Worm (Caenorhabditis elegans) whole organism, L4 larva: ENCODE measurements around the gene H18N23.2.

Experiments
- F10B5.3 ChIP-seq: sonication (generic microtip); optimal IDR thresholded peaks from 2 replicates; lab custom pipeline; 2016; ENCODE audit warnings: mild to moderate bottlenecking, missing genetic modification characterization, missing compliant biosample characterization
- F26F4.8 ChIP-seq: fragments of 200-800 bp; sonication (Bioruptor generic); conservative IDR thresholded peaks from 2 replicates; pipeline ENCODE4 v1.3.6; 2022; ENCODE audit warnings: missing genetic modification characterization, missing compliant biosample characterization
- T26A8.4 ChIP-seq: fragments of 200-800 bp; sonication (Bioruptor generic); IDR thresholded peaks from 2 replicates; pipeline ENCODE4 v1.3.6; 2022; ENCODE audit warnings: missing genetic modification characterization, missing compliant biosample characterization
- Y48G9A.11 ChIP-seq: fragments of 200-800 bp; sonication (Bioruptor generic); IDR thresholded peaks from 2 replicates; pipeline ENCODE4 v1.3.6; 2022; ENCODE audit warnings: missing genetic modification reagents, missing genetic modification characterization, missing compliant biosample characterization
- ZK337.2 ChIP-seq: fragments of 200-800 bp; sonication (Bioruptor generic); IDR thresholded peaks from 2 replicates; pipeline ENCODE4 v1.3.6; 2022; ENCODE audit warnings: missing genetic modification reagents, missing genetic modification characterization, missing compliant biosample characterization
- ZK546.5 ChIP-seq, 2 experiments: sonication (generic microtip); optimal IDR thresholded peaks; 2 replicates each; lab custom pipeline; 2017; ENCODE audit warnings: missing biosample characterization in 2 of 2, missing genetic modification characterization in 2 of 2
- aha-1 ChIP-seq: fragments of 150-350 bp; peaks from one replicate; lab custom pipeline; 2014; ENCODE audit warnings: missing biosample characterization, missing genetic modification characterization
- cey-2 ChIP-seq: sonication (generic microtip); optimal IDR thresholded peaks from 3 replicates; lab custom pipeline; 2017; ENCODE audit warnings: missing genetic modification characterization, mild to moderate bottlenecking, missing compliant biosample characterization, antibody characterized with exemption, borderline replicate concordance; ENCODE audit not compliant: insufficient read depth
- ctbp-1 ChIP-seq: fragments of 200-800 bp; sonication (Bioruptor generic); IDR thresholded peaks from 2 replicates; pipeline ENCODE4 v1.3.6; 2022; ENCODE audit warnings: missing genetic modification reagents, missing genetic modification characterization, missing compliant biosample characterization
- daf-16 ChIP-seq, 3 experiments: sonication (generic microtip); optimal IDR thresholded peaks; 2 replicates each; lab custom pipeline; 2016 to 2017; ENCODE audit warnings: missing genetic modification characterization in 3 of 3, missing genetic modification reagents in 3 of 3, mild to moderate bottlenecking in 2 of 3, missing compliant biosample characterization in 2 of 3, missing biosample characterization in 1 of 3, moderate library complexity in 1 of 3
- dmd-6 ChIP-seq: fragments of 200-800 bp; sonication (Bioruptor generic); IDR thresholded peaks from 2 replicates; pipeline ENCODE4 v1.3.6; 2022; ENCODE audit warnings: missing genetic modification reagents, missing genetic modification characterization, missing compliant biosample characterization
- dmd-8 ChIP-seq: fragments of 200-800 bp; sonication (Bioruptor generic); IDR thresholded peaks from 2 replicates; pipeline ENCODE4 v1.3.6; 2022; ENCODE audit warnings: missing genetic modification characterization, missing compliant biosample characterization
- dpl-1 ChIP-seq: fragments of 150-350 bp; optimal IDR thresholded peaks from 2 replicates; lab custom pipeline; 2014; ENCODE audit warnings: missing biosample characterization, missing genetic modification reagents, missing genetic modification characterization
- egl-43 ChIP-seq: fragments of 200-800 bp; sonication (Bioruptor generic); IDR thresholded peaks from 2 replicates; pipeline ENCODE4 v1.3.6; 2022; ENCODE audit warnings: missing genetic modification reagents, missing genetic modification characterization, missing compliant biosample characterization
- fkh-10 ChIP-seq: fragments of 150-350 bp; optimal IDR thresholded peaks from 2 replicates; lab custom pipeline; 2014; ENCODE audit warnings: missing biosample characterization, missing genetic modification reagents, missing genetic modification characterization
- hif-1 ChIP-seq, 2 experiments: sonication (generic microtip); optimal IDR thresholded peaks; 2 replicates each; lab custom pipeline; 2016 to 2017; ENCODE audit warnings: missing compliant biosample characterization in 2 of 2, missing genetic modification characterization in 2 of 2, missing genetic modification reagents in 2 of 2, missing genotype in 2 of 2, mild to moderate bottlenecking in 1 of 2
- hlh-11 ChIP-seq: fragments of 200-800 bp; sonication (Bioruptor generic); optimal IDR thresholded peaks from 2 replicates; lab custom pipeline; 2018; ENCODE audit warnings: mild to moderate bottlenecking, missing genetic modification characterization, missing compliant biosample characterization
- hlh-30 ChIP-seq: sonication (generic microtip); optimal IDR thresholded peaks from 2 replicates; lab custom pipeline; 2017; ENCODE audit warnings: antibody characterized with exemption, mild to moderate bottlenecking, missing genetic modification characterization, missing compliant biosample characterization; ENCODE audit not compliant: insufficient read depth
- jun-1 ChIP-seq: fragments of 150-350 bp; optimal IDR thresholded peaks from 2 replicates; lab custom pipeline; 2014; ENCODE audit warnings: missing biosample characterization, missing genetic modification reagents, missing genetic modification characterization
- lim-7 ChIP-seq: fragments of 200-800 bp; sonication (Bioruptor generic); IDR thresholded peaks from 2 replicates; pipeline ENCODE4 v1.3.6; 2022; ENCODE audit warnings: missing genetic modification characterization, missing compliant biosample characterization
- lin-1 ChIP-seq: fragments of 200-800 bp; sonication (Bioruptor generic); IDR thresholded peaks from 2 replicates; pipeline ENCODE4 v1.3.6; 2022; ENCODE audit warnings: missing genetic modification reagents, missing genetic modification characterization, missing compliant biosample characterization
- lin-29 ChIP-seq: fragments of 200-800 bp; sonication (Bioruptor generic); IDR thresholded peaks from 2 replicates; pipeline ENCODE4 v1.3.6; 2022; ENCODE audit warnings: missing genetic modification reagents, missing genetic modification characterization, missing compliant biosample characterization
- lin-39 ChIP-seq: fragments of 150-350 bp; optimal IDR thresholded peaks from 2 replicates; lab custom pipeline; 2014; ENCODE audit warnings: missing biosample characterization, missing genetic modification reagents, missing genetic modification characterization
- lsy-2 ChIP-seq, 2 experiments: fragments of 150-350 bp in 1 of 2; sonication (generic microtip) in 1 of 2; optimal IDR thresholded peaks; 2 replicates each; lab custom pipeline; 2014 to 2017; ENCODE audit warnings: missing biosample characterization in 2 of 2, missing genetic modification characterization in 2 of 2
- madf-9 ChIP-seq: fragments of 200-800 bp; sonication (Bioruptor generic); conservative IDR thresholded peaks from 2 replicates; pipeline ENCODE4 v1.3.6; 2022; ENCODE audit warnings: missing genetic modification reagents, missing genetic modification characterization, missing compliant biosample characterization
- mdl-1 ChIP-seq, 2 experiments: fragments of 150-350 bp in 1 of 2; sonication (generic microtip) in 1 of 2; optimal IDR thresholded peaks; 2 replicates each; lab custom pipeline; 2014 to 2017; ENCODE audit warnings: missing biosample characterization in 2 of 2, missing genetic modification characterization in 2 of 2
- mep-1 ChIP-seq: fragments of 150-350 bp; sonication (generic microtip); optimal IDR thresholded peaks from 3 replicates; lab custom pipeline; 2014; ENCODE audit warnings: missing biosample characterization, missing genetic modification characterization
- nhr-10 ChIP-seq: fragments of 150-350 bp; optimal IDR thresholded peaks from 2 replicates; lab custom pipeline; 2014; ENCODE audit warnings: missing biosample characterization, missing genetic modification characterization
- nhr-111 ChIP-seq: fragments of 200-800 bp; sonication (Bioruptor generic); optimal IDR thresholded peaks from 2 replicates; lab custom pipeline; 2018; ENCODE audit warnings: mild to moderate bottlenecking, missing genetic modification characterization, missing compliant biosample characterization
- nhr-25 ChIP-seq: sonication (generic microtip); optimal IDR thresholded peaks from 2 replicates; lab custom pipeline; 2017; ENCODE audit warnings: missing genetic modification characterization, mild to moderate bottlenecking, missing compliant biosample characterization, antibody characterized with exemption, moderate library complexity, borderline replicate concordance; ENCODE audit not compliant: insufficient read depth
- nhr-28 ChIP-seq: fragments of 150-350 bp; optimal IDR thresholded peaks from 2 replicates; lab custom pipeline; 2014; ENCODE audit warnings: missing biosample characterization, missing genetic modification characterization
- nhr-42 ChIP-seq: fragments of 200-800 bp; sonication (Bioruptor generic); IDR thresholded peaks from 2 replicates; pipeline ENCODE4 v1.3.6; 2022; ENCODE audit warnings: missing genetic modification characterization, missing compliant biosample characterization
- nhr-48 ChIP-seq: sonication (generic microtip); optimal IDR thresholded peaks from 2 replicates; lab custom pipeline; 2016; ENCODE audit warnings: mild to moderate bottlenecking, missing genetic modification characterization, missing compliant biosample characterization
- nhr-77 ChIP-seq: fragments of 150-350 bp; optimal IDR thresholded peaks from 2 replicates; lab custom pipeline; 2014; ENCODE audit warnings: missing biosample characterization, missing genetic modification characterization
- php-3 ChIP-seq: fragments of 200-800 bp; sonication (Bioruptor generic); IDR thresholded peaks from 2 replicates; pipeline ENCODE4 v1.3.6; 2022; ENCODE audit warnings: missing genetic modification reagents, missing genetic modification characterization, missing compliant biosample characterization
- pqm-1 ChIP-seq: sonication (generic microtip); optimal IDR thresholded peaks from 2 replicates; lab custom pipeline; 2017; ENCODE audit warnings: missing biosample characterization, missing genetic modification characterization
- snpc-4 ChIP-seq: fragments of 150-350 bp; optimal IDR thresholded peaks from 2 replicates; lab custom pipeline; 2014; ENCODE audit warnings: missing biosample characterization, missing genetic modification characterization
- spr-3 ChIP-seq: fragments of 200-800 bp; sonication (Bioruptor generic); optimal IDR thresholded peaks from 2 replicates; lab custom pipeline; 2018; ENCODE audit warnings: mild to moderate bottlenecking, missing genetic modification characterization, missing compliant biosample characterization
- tag-97 ChIP-seq: fragments of 200-800 bp; sonication (Bioruptor generic); IDR thresholded peaks from 2 replicates; pipeline ENCODE4 v1.3.6; 2022; ENCODE audit warnings: missing genetic modification characterization, missing compliant biosample characterization
- tra-1 ChIP-seq: fragments of 200-800 bp; sonication (Bioruptor generic); IDR thresholded peaks from 2 replicates; pipeline ENCODE4 v1.3.6; 2022; ENCODE audit warnings: missing genetic modification reagents, missing genetic modification characterization, missing compliant biosample characterization
- unc-39 ChIP-seq: sonication (generic microtip); optimal IDR thresholded peaks from 2 replicates; lab custom pipeline; 2017; ENCODE audit warnings: missing biosample characterization, missing genetic modification characterization
- unc-62 ChIP-seq, 3 experiments: fragments of 150-350 bp in 1 of 3; sonication (generic microtip); optimal IDR thresholded peaks in 2 of 3; peaks in 1 of 3; 1 replicate in 1 of 3; 2 replicates in 2 of 3; lab custom pipeline; 2014 to 2017; ENCODE audit warnings: missing biosample characterization in 3 of 3, missing genetic modification characterization in 3 of 3, missing genetic modification reagents in 3 of 3, missing genotype in 1 of 3
- vab-7 ChIP-seq: fragments of 200-800 bp; sonication (Bioruptor generic); IDR thresholded peaks from 2 replicates; pipeline ENCODE4 v1.3.6; 2022; ENCODE audit warnings: missing genetic modification reagents, missing genetic modification characterization, missing compliant biosample characterization
- zfp-2 ChIP-seq: sonication (generic microtip); optimal IDR thresholded peaks from 2 replicates; lab custom pipeline; 2016; ENCODE audit warnings: mild to moderate bottlenecking, missing genetic modification characterization, missing compliant biosample characterization
- ztf-11 ChIP-seq: fragments of 150-350 bp; optimal IDR thresholded peaks from 2 replicates; lab custom pipeline; 2014; ENCODE audit warnings: missing biosample characterization, missing genetic modification characterization

H18N23.2 gene

ce11 chrX:17636326-17636735, 4.3 kb downstream of the H18N23.2 start (continued):
- TF ChIP-seq ztf-11 (tag; lab: Kevin White, UChicago) (no peak), jun-1 (tag; lab: Kevin White, UChicago) (no peak), hlh-30 (tag; lab: Kevin White, UChicago) (peak; percentile 81), ctbp-1 (no peak), php-3 (0 out of 2 replicates have a peak, but pooled peaks have one; percentile 15), dmd-8 (no peak), mep-1 (tag; lab: Kevin White, UChicago) (peak; percentile 17), nhr-25 (tag; lab: Kevin White, UChicago) (no peak), hlh-11 (tag; lab: Kevin White, UChicago) (peak; percentile 91), tag-97 (GFP tag; lab: Robert Waterston, UW) (no peak), nhr-10 (no peak), nhr-48 (tag; lab: Kevin White, UChicago) (peak; percentile 93), ZK337.2 (GFP tag; lab: Robert Waterston, UW) (no peak), zfp-2 (tag; lab: Kevin White, UChicago) (no peak), F10B5.3 (tag; lab: Kevin White, UChicago) (no peak), F26F4.8 (no peak), mdl-1 (tag; optimal IDR thresholded peaks at IDR 0.05; lab: Kevin White, UChicago) (peak; percentile 16 to 75), lin-1 (GFP tag; lab: Robert Waterston, UW) (no peak), vab-7 (GFP tag; lab: Robert Waterston, UW) (no peak), nhr-77 (tag; lab: Kevin White, UChicago) (no peak), tra-1 (GFP tag; lab: Robert Waterston, UW) (0 out of 2 replicates have a peak, but pooled peaks have one; percentile 64), lsy-2 (tag; optimal IDR thresholded peaks at IDR 0.05; lab: Kevin White, UChicago) (no peak), daf-16 (GFP tag; optimal IDR thresholded peaks at IDR 0.05; lab: Kevin White, UChicago) (peak in 1 of 2 experiments; percentile 60), daf-16 (tag; optimal IDR thresholded peaks at IDR 0.05; lab: Kevin White, UChicago) (peak; percentile 79), dpl-1 (GFP tag; lab: Kevin White, UChicago) (no peak), lim-7 (no peak), pqm-1 (tag; lab: Kevin White, UChicago) (no peak)

DNA sequence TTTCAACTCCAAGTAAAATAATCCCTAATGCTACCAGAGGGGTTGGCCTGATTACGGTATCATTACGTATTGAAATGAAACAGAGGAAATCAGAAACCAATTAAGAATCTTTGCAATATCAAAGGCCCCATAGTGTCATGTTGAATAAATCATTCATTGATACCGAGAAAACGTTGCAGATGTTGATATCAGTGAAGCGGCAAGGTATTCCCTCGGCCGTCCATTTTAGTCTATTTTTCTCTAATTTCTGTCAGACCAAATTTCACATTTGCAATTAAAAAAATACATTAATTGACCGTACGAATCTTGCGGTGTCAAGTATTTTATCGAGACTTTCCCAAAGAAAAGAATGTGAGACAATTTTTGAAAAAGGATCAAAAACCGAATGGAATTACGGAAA, 6.4 kb downstream of the H18N23.2 start:
- TF ChIP-seq unc-62 (GFP tag; optimal IDR thresholded peaks at IDR 0.05 in 1 of 2; lab: Kevin White, UChicago) (peak in 1 of 2 experiments; percentile 79), unc-62 (tag; optimal IDR thresholded peaks at IDR 0.05; lab: Kevin White, UChicago) (no peak), daf-16 (GFP tag; optimal IDR thresholded peaks at IDR 0.05; lab: Kevin White, UChicago) (no peak), daf-16 (tag; optimal IDR thresholded peaks at IDR 0.05; lab: Kevin White, UChicago) (peak; percentile 2), snpc-4 (tag; lab: Kevin White, UChicago) (no peak), hlh-11 (tag; lab: Kevin White, UChicago) (no peak), dmd-6 (GFP tag; lab: Robert Waterston, UW) (peak; percentile 32; the same call in 1 of the 2 replicates), lin-29 (GFP tag; lab: Robert Waterston, UW) (no peak), nhr-28 (peak; percentile 23)

ce11 chrX:17633166-17633565, 7.5 kb downstream of the H18N23.2 start:
- TF ChIP-seq hif-1 (tag; optimal IDR thresholded peaks at IDR 0.05; lab: Kevin White, UChicago) (peak; percentile 45 to 83), aha-1 (peak; percentile 98), hlh-30 (tag; lab: Kevin White, UChicago) (peak; percentile 96), Y48G9A.11 (GFP tag; lab: Robert Waterston, UW) (no peak), nhr-111 (no peak), T26A8.4 (GFP tag; lab: Robert Waterston, UW) (0 out of 2 replicates have a peak, but pooled peaks have one; percentile 39), unc-39 (tag; lab: Kevin White, UChicago) (no peak), mdl-1 (tag; optimal IDR thresholded peaks at IDR 0.05; lab: Kevin White, UChicago) (peak; percentile 85 to 88), dmd-6 (GFP tag; lab: Robert Waterston, UW) (peak; percentile 89), spr-3 (no peak), fkh-10 (GFP tag; lab: Kevin White, UChicago) (no peak), egl-43 (GFP tag; lab: Robert Waterston, UW) (no peak), madf-9 (0 out of 2 replicates have a peak, but pooled peaks have one; percentile 55), mep-1 (tag; lab: Kevin White, UChicago) (peak; percentile 21), cey-2 (no peak), ZK546.5 (tag; optimal IDR thresholded peaks at IDR 0.05; lab: Kevin White, UChicago) (no peak), nhr-28 (peak; percentile 78), nhr-42 (no peak), lin-39 (tag; lab: Kevin White, UChicago) (no peak), pqm-1 (tag; lab: Kevin White, UChicago) (no peak), unc-62 (GFP tag; optimal IDR thresholded peaks at IDR 0.05 in 1 of 2; lab: Kevin White, UChicago) (peak in 1 of 2 experiments; percentile 95), unc-62 (tag; optimal IDR thresholded peaks at IDR 0.05; lab: Kevin White, UChicago) (no peak)
